Worm (Caenorhabditis elegans): ENCODE results near the gene K07H8.12.

DNA sequence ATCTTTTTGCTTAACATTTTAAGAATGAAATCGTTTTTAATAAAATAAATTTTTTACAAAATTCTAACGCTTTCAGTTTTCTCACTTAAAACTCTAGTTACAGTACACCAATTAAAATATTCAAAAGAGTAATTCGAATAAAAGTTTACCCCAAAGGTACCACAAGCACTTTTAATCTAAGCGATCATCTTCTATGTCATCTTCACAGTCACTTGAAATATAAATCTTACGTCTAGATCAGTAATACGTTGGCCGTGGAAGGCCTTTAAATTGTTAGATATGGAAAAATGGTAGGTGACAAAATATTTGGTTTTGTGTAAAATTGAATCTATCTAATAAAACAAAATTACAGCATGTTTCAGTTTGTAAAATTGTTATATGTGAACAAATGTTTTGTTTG is 29.2 kb downstream of the K07H8.12 start:
- TF ChIP-seq hmg-1.2 (GFP tag; IDR thresholded peaks at IDR 0.05) (no peak), zim-3 (tag; optimal IDR thresholded peaks at IDR 0.05) (no peak), F57C9.4 (tag; optimal IDR thresholded peaks at IDR 0.05) (no peak), mcd-1 (GFP tag; IDR thresholded peaks at IDR 0.05) (no peak), lsl-1 (GFP tag; optimal IDR thresholded peaks at IDR 0.05) (no peak)
